Fruit fly (Drosophila melanogaster) whole organism, embryonic: ENCODE measurements around the gene CG17321.

Source experiments
- Abd-B ChIP-seq: fragments of 200-800 bp; sonication (Bioruptor generic); optimal IDR thresholded peaks from 2 replicates; lab custom pipeline; 2018; ENCODE audit warnings: missing biosample characterization, mild to moderate bottlenecking, missing genetic modification characterization, moderate library complexity
- Antp ChIP-seq: fragments of 200-800 bp; sonication (Bioruptor generic); optimal IDR thresholded peaks from 3 replicates; lab custom pipeline; 2016; ENCODE audit warnings: missing biosample characterization, missing genetic modification characterization
- Atf-2 ChIP-seq: fragments of 200-800 bp; sonication (Bioruptor generic); optimal IDR thresholded peaks from 2 replicates; lab custom pipeline; 2016; ENCODE audit warnings: missing biosample characterization, missing genetic modification characterization
- Blimp-1 ChIP-seq: fragments of 200-800 bp; sonication (Bioruptor generic); optimal IDR thresholded peaks from 3 replicates; lab custom pipeline; 2018; ENCODE audit warnings: missing biosample characterization, missing genetic modification characterization, mild to moderate bottlenecking, moderate library complexity, missing genetic modification reagents
- C15 ChIP-seq: fragments of 200-800 bp; sonication (Bioruptor generic); IDR thresholded peaks from 3 replicates; pipeline ENCODE4 v1.3.6; 2022; ENCODE audit warnings: missing biosample characterization, missing genetic modification characterization
- CG11085 ChIP-seq: fragments of 200-800 bp; sonication (Bioruptor generic); IDR thresholded peaks from 2 replicates; pipeline ENCODE4 v1.3.6; 2022; ENCODE audit warnings: missing biosample characterization, missing genetic modification characterization
- CG13296 ChIP-seq: fragments of 200-800 bp; sonication (Bioruptor generic); optimal IDR thresholded peaks from 3 replicates; lab custom pipeline; 2018; ENCODE audit warnings: missing biosample characterization, mild to moderate bottlenecking, missing genetic modification characterization
- CG13624 ChIP-seq: fragments of 200-800 bp; sonication (Bioruptor generic); optimal IDR thresholded peaks from 2 replicates; lab custom pipeline; 2016; ENCODE audit warnings: missing biosample characterization, missing genetic modification characterization
- CG1529 ChIP-seq: fragments of 200-800 bp; sonication (Bioruptor generic); optimal IDR thresholded peaks from 3 replicates; lab custom pipeline; 2018; ENCODE audit warnings: missing biosample characterization, missing genetic modification characterization
- CG16813 ChIP-seq: fragments of 200-800 bp; sonication (Bioruptor generic); IDR thresholded peaks from 3 replicates; pipeline ENCODE4 v1.3.6; 2022; ENCODE audit warnings: missing biosample characterization, missing genetic modification characterization; ENCODE audit not compliant: partially characterized antibody
- CG17359 ChIP-seq: fragments of 200-800 bp; sonication (Bioruptor generic); optimal IDR thresholded peaks from 3 replicates; lab custom pipeline; 2018; ENCODE audit warnings: missing biosample characterization, mild to moderate bottlenecking, missing genetic modification characterization, moderate library complexity
- CG17361 ChIP-seq: fragments of 200-800 bp; sonication (Bioruptor generic); IDR thresholded peaks from 3 replicates; pipeline ENCODE4 v1.3.6; 2022; ENCODE audit warnings: missing biosample characterization, missing genetic modification characterization
- CG1832 ChIP-seq: fragments of 200-800 bp; sonication (Bioruptor generic); optimal IDR thresholded peaks from 2 replicates; lab custom pipeline; 2017; ENCODE audit warnings: missing biosample characterization, mild to moderate bottlenecking, missing genetic modification characterization, inconsistent platforms
- CG2120 ChIP-seq: fragments of 200-800 bp; sonication (Bioruptor generic); optimal IDR thresholded peaks from 3 replicates; lab custom pipeline; 2016; ENCODE audit warnings: missing biosample characterization, missing genetic modification characterization
- CG2678 ChIP-seq: fragments of 200-800 bp; sonication (Bioruptor generic); optimal IDR thresholded peaks from 3 replicates; lab custom pipeline; 2019; ENCODE audit warnings: missing biosample characterization, mild to moderate bottlenecking, missing genetic modification characterization, moderate library complexity
- CG2875 ChIP-seq: fragments of 200-800 bp; sonication (Bioruptor generic); optimal IDR thresholded peaks from 2 replicates; lab custom pipeline; 2017; ENCODE audit warnings: missing biosample characterization, mild to moderate bottlenecking, missing genetic modification characterization, missing genetic modification reagents
- CG33213 ChIP-seq: fragments of 200-800 bp; sonication (Bioruptor generic); optimal IDR thresholded peaks from 3 replicates; lab custom pipeline; 2016; ENCODE audit warnings: missing biosample characterization, missing genetic modification characterization
- CG34422 ChIP-seq: fragments of 200-800 bp; sonication (Bioruptor generic); IDR thresholded peaks from 3 replicates; pipeline ENCODE4 v1.3.6; 2022; ENCODE audit warnings: missing biosample characterization, missing genetic modification characterization
- CG4404 ChIP-seq: fragments of 200-800 bp; sonication (Bioruptor generic); IDR thresholded peaks from 2 replicates; pipeline ENCODE4 v1.3.6; 2022; ENCODE audit warnings: missing biosample characterization, missing genetic modification characterization
- CG9437 ChIP-seq: fragments of 200-800 bp; sonication (Bioruptor generic); optimal IDR thresholded peaks from 2 replicates; lab custom pipeline; 2018; ENCODE audit warnings: missing biosample characterization, mild to moderate bottlenecking, missing genetic modification characterization
- CG9817 ChIP-seq: fragments of 200-800 bp; sonication (Bioruptor generic); optimal IDR thresholded peaks from 2 replicates; lab custom pipeline; 2018; ENCODE audit warnings: missing biosample characterization, mild to moderate bottlenecking, missing genetic modification characterization, moderate library complexity
- CG9876 ChIP-seq: fragments of 200-800 bp; sonication (Bioruptor generic); optimal IDR thresholded peaks from 2 replicates; lab custom pipeline; 2016; ENCODE audit warnings: missing biosample characterization, missing genetic modification characterization
- D19A ChIP-seq: fragments of 200-800 bp; optimal IDR thresholded peaks from 3 replicates; lab custom pipeline; 2019; ENCODE audit warnings: missing biosample characterization, mild to moderate bottlenecking, missing genetic modification characterization, moderate library complexity
- Dfd ChIP-seq, 2 experiments: fragments of >200 bp; optimal IDR thresholded peaks; 2 replicates each; lab custom pipeline; 2017; ENCODE audit warnings: missing biosample characterization in 2 of 2, missing genetic modification characterization in 2 of 2
- Drgx ChIP-seq: fragments of 200-800 bp; sonication (Bioruptor generic); IDR thresholded peaks from 2 replicates; pipeline ENCODE4 v1.3.6; 2022; ENCODE audit warnings: missing biosample characterization, missing genetic modification characterization
- H15 ChIP-seq: fragments of 200-800 bp; sonication (Bioruptor generic); IDR thresholded peaks from 3 replicates; pipeline ENCODE4 v1.3.6; 2022; ENCODE audit warnings: missing biosample characterization, missing genetic modification characterization
- Hmr ChIP-seq: fragments of 200-800 bp; sonication (Bioruptor generic); optimal IDR thresholded peaks from 3 replicates; lab custom pipeline; 2017; ENCODE audit warnings: mild to moderate bottlenecking, missing biosample characterization, missing genetic modification reagents, missing genetic modification characterization
- Opbp ChIP-seq: fragments of 200-800 bp; sonication (Bioruptor generic); IDR thresholded peaks from 3 replicates; pipeline ENCODE4 v1.3.6; 2022; ENCODE audit warnings: missing biosample characterization, missing genetic modification characterization; ENCODE audit not compliant: partially characterized antibody
- Ptx1 ChIP-seq: fragments of 200-800 bp; sonication (Bioruptor generic); IDR thresholded peaks from 2 replicates; pipeline ENCODE4 v1.3.6; 2022; ENCODE audit warnings: missing biosample characterization, missing genetic modification characterization
- Ravus ChIP-seq: fragments of 200-800 bp; sonication (Bioruptor generic); IDR thresholded peaks from 2 replicates; pipeline ENCODE4 v1.3.6; 2022; ENCODE audit warnings: missing biosample characterization, missing genetic modification characterization
- Side ChIP-seq: fragments of 200-800 bp; sonication (Bioruptor generic); optimal IDR thresholded peaks from 2 replicates; lab custom pipeline; 2016; ENCODE audit warnings: missing biosample characterization, missing genetic modification characterization
- Usf ChIP-seq: fragments of 200-800 bp; sonication (Bioruptor generic); optimal IDR thresholded peaks from 2 replicates; lab custom pipeline; 2017; ENCODE audit warnings: missing genotype, missing biosample characterization, missing genetic modification characterization
- aop ChIP-seq: fragments of 200-800 bp; sonication (Bioruptor generic); IDR thresholded peaks from 2 replicates; pipeline ENCODE4 v1.3.6; 2022; ENCODE audit warnings: missing biosample characterization, missing genetic modification characterization
- ato ChIP-seq: fragments of 200-800 bp; sonication (Bioruptor generic); IDR thresholded peaks from 2 replicates; pipeline ENCODE4 v1.3.6; 2022; ENCODE audit warnings: missing biosample characterization, missing genetic modification characterization; ENCODE audit not compliant: partially characterized antibody
- chm ChIP-seq: fragments of 200-800 bp; sonication (Bioruptor generic); IDR thresholded peaks from 2 replicates; pipeline ENCODE4 v1.3.6; 2022; ENCODE audit warnings: missing biosample characterization, missing genetic modification characterization
- da ChIP-seq: fragments of 200-800 bp; sonication (Bioruptor generic); optimal IDR thresholded peaks from 2 replicates; lab custom pipeline; 2016; ENCODE audit warnings: missing biosample characterization, missing genetic modification characterization
- dpn ChIP-seq, 2 experiments: fragments of 200-800 bp; sonication (Bioruptor generic); optimal IDR thresholded peaks; 3 replicates each; lab custom pipeline; 2016; ENCODE audit warnings: missing biosample characterization in 2 of 2, missing genetic modification characterization in 2 of 2
- gfzf ChIP-seq: fragments of 200-800 bp; sonication (Bioruptor generic); optimal IDR thresholded peaks from 2 replicates; lab custom pipeline; 2016; ENCODE audit warnings: missing biosample characterization, mild to moderate bottlenecking, missing genetic modification characterization, moderate library complexity
- hth ChIP-seq: fragments of >200 bp; optimal IDR thresholded peaks from 2 replicates; lab custom pipeline; 2017; ENCODE audit warnings: inconsistent platforms
- ken ChIP-seq: fragments of 200-800 bp; sonication (Bioruptor generic); IDR thresholded peaks from 3 replicates; pipeline ENCODE4 v1.3.6; 2022; ENCODE audit warnings: missing biosample characterization, missing genetic modification characterization
- mirr ChIP-seq: fragments of 200-800 bp; sonication (Bioruptor generic); optimal IDR thresholded peaks from 3 replicates; lab custom pipeline; 2018; ENCODE audit warnings: missing biosample characterization, mild to moderate bottlenecking, missing genetic modification characterization
- pho ChIP-seq: fragments of 200-800 bp; sonication (Bioruptor generic); optimal IDR thresholded peaks from 2 replicates; lab custom pipeline; 2016; ENCODE audit warnings: missing biosample characterization, missing genetic modification characterization
- phol ChIP-seq: fragments of 200-800 bp; sonication (Bioruptor generic); optimal IDR thresholded peaks from 3 replicates; lab custom pipeline; 2018; ENCODE audit warnings: missing biosample characterization, mild to moderate bottlenecking, missing genetic modification characterization, moderate library complexity
- ro ChIP-seq: fragments of 200-800 bp; sonication (Bioruptor generic); IDR thresholded peaks from 2 replicates; pipeline ENCODE4 v1.3.6; 2022; ENCODE audit warnings: missing biosample characterization, missing genetic modification characterization
- row ChIP-seq: fragments of 200-800 bp; sonication (Bioruptor generic); IDR thresholded peaks from 3 replicates; pipeline ENCODE4 v1.3.6; 2022; ENCODE audit warnings: missing biosample characterization, missing genetic modification characterization
- sens ChIP-seq: fragments of 200-800 bp; sonication (Bioruptor generic); peaks from one replicate; lab custom pipeline; 2016; ENCODE audit warnings: missing biosample characterization, missing genetic modification characterization
- sr ChIP-seq: fragments of 200-800 bp; sonication (Bioruptor generic); IDR thresholded peaks from 3 replicates; pipeline ENCODE4 v1.3.6; 2022; ENCODE audit warnings: missing biosample characterization, missing genetic modification characterization
- tup ChIP-seq: fragments of 200-800 bp; sonication (Bioruptor generic); optimal IDR thresholded peaks from 2 replicates; lab custom pipeline; 2016; ENCODE audit warnings: missing biosample characterization, mild to moderate bottlenecking, missing genetic modification characterization, moderate library complexity
- vvl ChIP-seq: fragments of 200-800 bp; sonication (Bioruptor generic); IDR thresholded peaks from 2 replicates; pipeline ENCODE4 v1.3.6; 2022; ENCODE audit warnings: missing biosample characterization, missing genetic modification characterization

The CG17321 gene

DNA sequence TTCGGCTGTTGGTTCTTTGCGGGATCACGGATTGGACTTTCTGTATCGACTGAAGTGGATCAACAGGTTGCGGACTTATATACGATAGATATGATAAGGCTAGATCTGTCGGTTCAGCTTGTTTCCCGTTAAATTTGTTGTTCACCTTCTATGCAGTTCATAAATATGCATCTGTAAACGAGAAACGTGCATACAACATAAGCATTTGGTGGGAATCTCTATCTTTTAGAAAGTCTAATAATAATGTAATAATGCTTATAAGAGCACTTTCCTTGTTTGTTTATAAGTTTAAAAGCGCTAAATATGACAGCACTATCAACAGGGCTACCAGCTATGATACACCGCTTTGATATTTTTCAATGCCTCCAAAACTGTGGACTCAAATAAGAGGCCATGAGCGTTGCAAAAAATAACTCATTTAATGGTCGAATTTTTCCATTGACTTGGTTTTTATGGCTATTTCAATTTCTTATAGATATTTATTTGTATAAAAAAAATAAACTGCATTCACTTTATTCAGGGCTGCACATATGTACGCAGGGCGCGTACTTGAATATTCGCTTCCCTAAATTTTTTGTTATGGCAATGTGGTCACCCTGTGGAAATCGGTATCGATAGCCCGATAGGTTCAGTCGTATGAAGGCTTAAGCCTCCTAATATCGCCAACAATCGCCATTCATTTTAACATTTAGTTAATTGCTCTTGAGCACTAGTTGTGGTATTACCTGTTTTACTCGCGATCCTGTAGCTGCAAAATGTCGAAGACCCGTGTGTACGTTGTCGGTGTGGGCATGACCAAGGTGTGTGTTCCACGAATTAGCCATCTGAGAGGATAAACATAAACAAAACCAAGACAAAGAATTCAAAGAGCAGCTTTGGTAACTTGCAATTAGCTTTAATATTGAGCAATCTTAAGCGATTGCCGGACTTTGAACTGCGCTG is 14.1 kb upstream of the CG17321 start, which contains the start of the genes CG17597 and ScpX (continued):
- TF ChIP-seq chm (GFP tag; lab: Robert Waterston, UW) (no peak), ro (no peak), CG33213 (GFP tag; lab: Kevin White, UChicago) (peak; percentile 31), sr (no peak), Drgx (no peak), phol (tag; lab: Kevin White, UChicago) (peak; percentile 67), CG17361 (GFP tag; lab: Robert Waterston, UW) (peak; percentile 84), CG9876 (GFP tag; lab: Kevin White, UChicago) (peak; percentile 19), gfzf (GFP tag; lab: Kevin White, UChicago) (peak; percentile 13), CG2678 (tag; lab: Kevin White, UChicago) (peak; percentile 76), CG17359 (peak; percentile 54), D19A (tag; lab: Kevin White, UChicago) (peak; percentile 26), vvl (peak; percentile 32; the same call in 1 of the 2 replicates), Dfd (GFP tag; optimal IDR thresholded peaks at IDR 0.05; lab: Kevin White, UChicago) (no peak), ato (peak; percentile 90), CG4404 (GFP tag; lab: Robert Waterston, UW) (peak; percentile 35; the same call in 1 of the 2 replicates), sens (GFP tag; lab: Kevin White, UChicago) (peak; percentile 92), ken (peak; percentile 44; the same call in 1 of the 3 replicates), Side (GFP tag; lab: Kevin White, UChicago) (peak; percentile 34), Usf (GFP tag; lab: Kevin White, UChicago) (peak; percentile 24), CG1832 (no peak), CG9817 (peak; percentile 76), tup (GFP tag; lab: Kevin White, UChicago) (peak; percentile 37), Abd-B (GFP tag; lab: Kevin White, UChicago) (peak; percentile 69), Ravus (GFP tag; lab: Robert Waterston, UW) (no peak), da (peak; percentile 43), hth (no peak), CG2875 (GFP tag; lab: Kevin White, UChicago) (peak; percentile 35), Antp (GFP tag; lab: Kevin White, UChicago) (peak; percentile 53), dpn (GFP tag; optimal IDR thresholded peaks at IDR 0.05; lab: Kevin White, UChicago) (peak; percentile 47 to 68), pho (GFP tag; lab: Kevin White, UChicago) (peak; percentile 36), Blimp-1 (peak; percentile 64), CG13296 (peak; percentile 25), aop (no peak), CG13624 (GFP tag; lab: Kevin White, UChicago) (peak; percentile 65), Opbp (peak; percentile 91), C15 (GFP tag; lab: Robert Waterston, UW) (0 out of 3 replicates have a peak, but pooled peaks have one; percentile 29), H15 (GFP tag; lab: Robert Waterston, UW) (no peak), CG1529 (no peak), row (GFP tag; lab: Robert Waterston, UW) (peak; percentile 94), Ptx1 (GFP tag; lab: Robert Waterston, UW) (peak; percentile 71), Atf-2 (GFP tag; lab: Kevin White, UChicago) (peak; percentile 42), mirr (no peak), CG9437 (GFP tag; lab: Kevin White, UChicago) (peak; percentile 56), CG11085 (GFP tag; lab: Robert Waterston, UW) (peak; percentile 49; the same call in 1 of the 2 replicates), CG2120 (GFP tag; lab: Kevin White, UChicago) (peak; percentile 79), CG34422 (GFP tag; lab: Robert Waterston, UW) (0 out of 3 replicates have a peak, but pooled peaks have one; percentile 55), CG16813 (peak; percentile 81), Hmr (peak; percentile 63)
